Worm (Caenorhabditis elegans): ENCODE measurements around the gene math-21.

- no peak for TF ChIP-seq nhr-28 (tag; optimal IDR thresholded peaks at IDR 0.05)
- no peak for TF ChIP-seq unc-62 (GFP tag; optimal IDR thresholded peaks at IDR 0.05)
- no peak for TF ChIP-seq ces-1 (GFP tag; optimal IDR thresholded peaks at IDR 0.05)
- TF ChIP-seq ceh-43 (GFP tag; optimal IDR thresholded peaks at IDR 0.05): no peak
- no peak for TF ChIP-seq snpc-4 (tag; optimal IDR thresholded peaks at IDR 0.05)
- TF ChIP-seq elt-3 (tag; optimal IDR thresholded peaks at IDR 0.05): no peak
- no peak for TF ChIP-seq pha-4 (tag; optimal IDR thresholded peaks at IDR 0.05)
- no peak for TF ChIP-seq nhr-12 (tag; optimal IDR thresholded peaks at IDR 0.05)
- TF ChIP-seq lin-32 (GFP tag; optimal IDR thresholded peaks at IDR 0.05): no peak
- TF ChIP-seq ztf-11 (tag; optimal IDR thresholded peaks at IDR 0.05): no peak
These were observed 34.9 kb downstream of the math-21 start, which contains the start of gene bath-1 for ce11 chrII:2028712-2029111.
